Worm (Caenorhabditis elegans) whole organism, young adult: Measurements from ENCODE around the gene R09D1.12.

Source experiments
- F23B12.7 ChIP-seq: sonication (generic microtip); optimal IDR thresholded peaks from 2 replicates; lab custom pipeline; 2017; ENCODE audit warnings: missing genetic modification characterization, mild to moderate bottlenecking, missing compliant biosample characterization, antibody characterized with exemption, moderate library complexity; ENCODE audit not compliant: insufficient read depth
- F33H1.4 ChIP-seq: fragments of 200-800 bp; sonication (Bioruptor generic); IDR thresholded peaks from 2 replicates; pipeline ENCODE4 v1.3.6; 2022; ENCODE audit warnings: missing genetic modification reagents, missing genetic modification characterization, missing compliant biosample characterization
- Y53F4B.3 ChIP-seq: fragments of 200-800 bp; sonication (Bioruptor generic); IDR thresholded peaks from 2 replicates; pipeline ENCODE4 v1.3.6; 2022; ENCODE audit warnings: missing genetic modification reagents, missing genetic modification characterization, missing compliant biosample characterization
- ama-1 ChIP-seq, 3 experiments: fragments of 150-350 bp in 1 of 3; sonication (generic microtip) in 2 of 3; optimal IDR thresholded peaks; 2 replicates each; lab custom pipeline; 2014 to 2018; ENCODE audit warnings: missing biosample characterization in 2 of 3, missing genetic modification characterization in 2 of 3, missing genetic modification reagents in 2 of 3
- cebp-2 ChIP-seq: fragments of 200-800 bp; sonication (Bioruptor generic); IDR thresholded peaks from 2 replicates; pipeline ENCODE4 v1.3.6; 2022; ENCODE audit warnings: missing genetic modification characterization, missing compliant biosample characterization
- ceh-40 ChIP-seq: fragments of 200-800 bp; sonication (Bioruptor generic); IDR thresholded peaks from 2 replicates; pipeline ENCODE4 v1.3.6; 2022; ENCODE audit warnings: missing genetic modification characterization, missing compliant biosample characterization
- ets-4 ChIP-seq: fragments of 200-800 bp; sonication (Bioruptor generic); optimal IDR thresholded peaks from 2 replicates; lab custom pipeline; 2018; ENCODE audit warnings: mild to moderate bottlenecking, missing genetic modification characterization, missing compliant biosample characterization
- hlh-26 ChIP-seq: fragments of 200-800 bp; sonication (Bioruptor generic); conservative IDR thresholded peaks from 2 replicates; pipeline ENCODE4 v1.3.6; 2022; ENCODE audit warnings: missing genetic modification reagents, missing genetic modification characterization, missing compliant biosample characterization
- mel-28 ChIP-seq: sonication (generic microtip); optimal IDR thresholded peaks from 2 replicates; lab custom pipeline; 2016; ENCODE audit warnings: borderline replicate concordance, mild to moderate bottlenecking, missing genetic modification characterization, missing compliant biosample characterization
- unc-62 ChIP-seq: fragments of 150-350 bp; optimal IDR thresholded peaks from 2 replicates; lab custom pipeline; 2014; ENCODE audit warnings: missing biosample characterization, missing genetic modification reagents, missing genetic modification characterization

DNA sequence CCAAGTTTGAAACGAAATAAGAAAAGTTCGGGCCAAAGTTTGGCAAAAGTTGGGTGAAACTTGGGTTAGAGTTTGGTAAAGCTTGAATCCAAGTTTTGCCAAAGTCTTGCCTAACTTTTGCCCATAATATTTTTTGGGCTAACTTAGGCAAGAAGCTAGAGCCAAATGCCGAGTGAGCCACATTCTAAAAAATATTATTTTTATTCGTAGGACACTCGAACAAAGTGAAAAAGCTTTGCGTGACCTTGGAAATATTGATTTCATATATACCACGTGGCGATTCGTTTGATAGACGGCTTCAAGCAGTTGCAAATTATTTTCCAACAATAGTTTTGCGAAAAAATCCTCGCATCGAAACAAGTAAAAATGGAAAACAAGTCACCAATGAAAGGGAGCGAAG is 48.2 kb downstream of the R09D1.12 start, which contains the start of gene Y51B9A.5:
- TF ChIP-seq ets-4 (GFP tag; lab: Kevin White, UChicago) (no peak), Y53F4B.3 (GFP tag; lab: Robert Waterston, UW) (no peak), mel-28 (tag; lab: Kevin White, UChicago) (no peak), ama-1 (optimal IDR thresholded peaks at IDR 0.05; lab: Kevin White, UChicago) (no peak), ama-1 (GFP tag; optimal IDR thresholded peaks at IDR 0.05; lab: Kevin White, UChicago) (no peak), F33H1.4 (GFP tag; lab: Robert Waterston, UW) (no peak), hlh-26 (GFP tag; lab: Robert Waterston, UW) (no peak), cebp-2 (GFP tag; lab: Robert Waterston, UW) (no peak), unc-62 (no peak), ceh-40 (no peak), F23B12.7 (no peak)
